Fruit fly (Drosophila melanogaster) whole organism, pupa: ENCODE measurements around the gene TbCMF46.
A peak's percentile ranks its signal among the peaks of the same experiment; 100 is the strongest.

Experiments
- CG10348 ChIP-seq: fragments of 200-800 bp; sonication (Bioruptor generic); IDR thresholded peaks from 2 replicates; pipeline ENCODE4 v1.3.6; 2022; ENCODE audit warnings: missing biosample characterization, missing genetic modification characterization
- CG12605 ChIP-seq: fragments of 200-800 bp; sonication (Bioruptor generic); IDR thresholded peaks from 2 replicates; pipeline ENCODE4 v1.3.6; 2022; ENCODE audit warnings: missing biosample characterization, missing genetic modification characterization
- CG13204 ChIP-seq: fragments of 200-800 bp; sonication (Bioruptor generic); optimal IDR thresholded peaks from 2 replicates; lab custom pipeline; 2018; ENCODE audit warnings: missing biosample characterization, mild to moderate bottlenecking, missing genetic modification characterization, moderate library complexity
- CG14655 ChIP-seq: fragments of 200-800 bp; sonication (Bioruptor generic); optimal IDR thresholded peaks from 3 replicates; lab custom pipeline; 2017; ENCODE audit warnings: mild to moderate bottlenecking, missing biosample characterization, missing genetic modification reagents, missing genetic modification characterization
- CG15710 ChIP-seq: fragments of 200-800 bp; sonication (Bioruptor generic); optimal IDR thresholded peaks from 2 replicates; lab custom pipeline; 2018; ENCODE audit warnings: missing biosample characterization, mild to moderate bottlenecking, missing genetic modification characterization, moderate library complexity
- CG17806 ChIP-seq: fragments of 200-800 bp; sonication (Bioruptor generic); optimal IDR thresholded peaks from 2 replicates; lab custom pipeline; 2018; ENCODE audit warnings: missing biosample characterization, mild to moderate bottlenecking, missing genetic modification characterization, moderate library complexity
- CG32121 ChIP-seq: fragments of 200-800 bp; sonication (Bioruptor generic); IDR thresholded peaks from 2 replicates; pipeline ENCODE4 v1.3.6; 2022; ENCODE audit warnings: missing biosample characterization, missing genetic modification characterization
- CG34367 ChIP-seq: fragments of 200-800 bp; sonication (Bioruptor generic); optimal IDR thresholded peaks from 2 replicates; lab custom pipeline; 2018; ENCODE audit warnings: missing biosample characterization, mild to moderate bottlenecking, missing genetic modification characterization
- CG4496 ChIP-seq: fragments of 200-800 bp; sonication (Bioruptor generic); IDR thresholded peaks from 3 replicates; pipeline ENCODE4 v1.3.6; 2022; ENCODE audit warnings: missing biosample characterization, missing genetic modification characterization
- CG8159 ChIP-seq: fragments of 200-800 bp; sonication (Bioruptor generic); optimal IDR thresholded peaks from 3 replicates; lab custom pipeline; 2018; ENCODE audit warnings: missing biosample characterization, mild to moderate bottlenecking, missing genetic modification characterization, moderate library complexity
- CG8301 ChIP-seq: fragments of 200-800 bp; sonication (Bioruptor generic); optimal IDR thresholded peaks from 2 replicates; lab custom pipeline; 2018; ENCODE audit warnings: missing biosample characterization, mild to moderate bottlenecking, missing genetic modification characterization
- CG9948 ChIP-seq: fragments of 200-800 bp; sonication (Bioruptor generic); optimal IDR thresholded peaks from 2 replicates; lab custom pipeline; 2018; ENCODE audit warnings: missing biosample characterization, mild to moderate bottlenecking, missing genetic modification characterization, moderate library complexity
- D1 ChIP-seq: fragments of 200-800 bp; sonication (Bioruptor generic); optimal IDR thresholded peaks from 2 replicates; lab custom pipeline; 2018; ENCODE audit warnings: missing biosample characterization, mild to moderate bottlenecking, missing genetic modification characterization, moderate library complexity
- EcR ChIP-seq: fragments of 200-800 bp; sonication (Bioruptor generic); optimal IDR thresholded peaks from 3 replicates; lab custom pipeline; 2019; ENCODE audit warnings: missing biosample characterization, missing genetic modification characterization, mild to moderate bottlenecking, moderate library complexity, missing genetic modification reagents
- Ets98B ChIP-seq: fragments of 200-800 bp; sonication (Bioruptor generic); IDR thresholded peaks from 2 replicates; pipeline ENCODE4 v1.3.6; 2022; ENCODE audit warnings: missing biosample characterization, missing genetic modification characterization
- Pif1A ChIP-seq: fragments of 200-800 bp; sonication (Bioruptor generic); optimal IDR thresholded peaks from 3 replicates; lab custom pipeline; 2016; ENCODE audit warnings: missing biosample characterization, missing genetic modification characterization
- Pif1B ChIP-seq: fragments of 200-800 bp; sonication (Bioruptor generic); optimal IDR thresholded peaks from 3 replicates; lab custom pipeline; 2016; ENCODE audit warnings: missing biosample characterization, missing genetic modification characterization
- Snoo ChIP-seq: fragments of 200-800 bp; sonication (Bioruptor generic); optimal IDR thresholded peaks from 3 replicates; lab custom pipeline; 2017; ENCODE audit warnings: missing biosample characterization, mild to moderate bottlenecking, missing genetic modification characterization, inconsistent platforms
- fd96Ca ChIP-seq: fragments of 200-800 bp; sonication (Bioruptor generic); IDR thresholded peaks from 3 replicates; pipeline ENCODE4 v1.3.6; 2022; ENCODE audit warnings: missing biosample characterization, missing genetic modification characterization
- gl ChIP-seq: fragments of 200-800 bp; sonication (Bioruptor generic); optimal IDR thresholded peaks from 2 replicates; lab custom pipeline; 2018; ENCODE audit warnings: missing biosample characterization, mild to moderate bottlenecking, missing genetic modification characterization
- rn ChIP-seq: fragments of 200-800 bp; sonication (Bioruptor generic); IDR thresholded peaks from 2 replicates; pipeline ENCODE4 v1.3.6; 2022; ENCODE audit warnings: missing biosample characterization, missing genetic modification characterization

Gene TbCMF46

DNA sequence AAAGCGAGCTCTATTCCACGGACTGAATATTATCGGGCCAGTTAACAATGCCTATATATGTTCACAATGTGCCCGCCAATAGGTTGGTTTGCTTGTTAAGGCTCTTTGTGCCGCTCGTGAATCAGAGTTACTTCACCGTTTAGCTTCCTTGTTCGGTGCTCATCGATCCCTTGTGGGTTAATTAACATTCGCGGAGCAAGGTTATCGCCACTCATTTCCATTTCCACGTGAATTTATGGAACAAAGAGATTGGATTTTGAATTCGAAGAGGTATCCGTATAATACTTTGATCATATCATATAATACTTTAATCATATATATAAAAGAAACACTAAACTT lies 23.8 kb upstream of the TbCMF46 start:
- no peak for TF ChIP-seq D1 (tag; lab: Kevin White, UChicago)
- no peak for TF ChIP-seq CG9948
- no peak for TF ChIP-seq gl (tag; lab: Kevin White, UChicago)
- no peak for TF ChIP-seq CG8159 (tag; lab: Kevin White, UChicago)
- TF ChIP-seq fd96Ca (GFP tag; lab: Robert Waterston, UW): no peak
- no peak for TF ChIP-seq CG32121 (GFP tag; lab: Robert Waterston, UW)
- no peak for TF ChIP-seq CG8301 (tag; lab: Kevin White, UChicago)
- TF ChIP-seq, all 21 proteins: peak for 0

dm6 chr2L:9947738-9948519 lies 23.3 kb upstream of the TbCMF46 start:
- TF ChIP-seq CG14655 (GFP tag; lab: Kevin White, UChicago): peak; percentile 54
- TF ChIP-seq fd96Ca (GFP tag; lab: Robert Waterston, UW): no peak
- TF ChIP-seq Ets98B (GFP tag; lab: Robert Waterston, UW): no peak
- peak; percentile 32 for TF ChIP-seq CG15710
- TF ChIP-seq Pif1A (GFP tag; lab: Kevin White, UChicago): no peak
- no peak for TF ChIP-seq Pif1B (GFP tag; lab: Kevin White, UChicago)
- TF ChIP-seq CG32121 (GFP tag; lab: Robert Waterston, UW): no peak
- TF ChIP-seq CG13204 (GFP tag; lab: Kevin White, UChicago): peak; percentile 78
- TF ChIP-seq CG4496 (GFP tag; lab: Robert Waterston, UW): 0 out of 3 replicates have a peak, but pooled peaks have one; percentile 32
- peak; percentile 73 for TF ChIP-seq EcR (GFP tag; lab: Kevin White, UChicago)
- peak; percentile 26 for TF ChIP-seq CG8159 (tag; lab: Kevin White, UChicago)

dm6 chr2L:9947265-9947664 lies 22.6 kb upstream of the TbCMF46 start, which contains the start of gene CG5853:
CG5853 (minus strand) TSS chr2L:9947648.
- TF ChIP-seq gl (tag; lab: Kevin White, UChicago) (no peak), CG9948 (no peak), CG12605 (GFP tag; lab: Robert Waterston, UW) (0 out of 2 replicates have a peak, but pooled peaks have one; percentile 22), CG32121 (GFP tag; lab: Robert Waterston, UW) (0 out of 2 replicates have a peak, but pooled peaks have one; percentile 44), CG17806 (tag; lab: Kevin White, UChicago) (no peak), Pif1A (GFP tag; lab: Kevin White, UChicago) (peak; percentile 51), CG8301 (tag; lab: Kevin White, UChicago) (no peak), fd96Ca (GFP tag; lab: Robert Waterston, UW) (peak; percentile 70), EcR (GFP tag; lab: Kevin White, UChicago) (peak; percentile 68), CG15710 (no peak), D1 (tag; lab: Kevin White, UChicago) (no peak), CG4496 (GFP tag; lab: Robert Waterston, UW) (peak; percentile 69; the same call in 2 of the 3 replicates), Ets98B (GFP tag; lab: Robert Waterston, UW) (peak; percentile 67), Pif1B (GFP tag; lab: Kevin White, UChicago) (peak; percentile 45), CG10348 (GFP tag; lab: Robert Waterston, UW) (no peak), CG13204 (GFP tag; lab: Kevin White, UChicago) (peak; percentile 95)

dm6 chr2L:9946051-9946450 lies 21.4 kb upstream of the TbCMF46 start:
- TF ChIP-seq fd96Ca (GFP tag; lab: Robert Waterston, UW): no peak
- 0 out of 3 replicates have a peak, but pooled peaks have one; percentile 25 for TF ChIP-seq CG4496 (GFP tag; lab: Robert Waterston, UW)
- no peak for TF ChIP-seq CG10348 (GFP tag; lab: Robert Waterston, UW)
- TF ChIP-seq, all 21 proteins: peak for 1

- TF ChIP-seq CG4496 (GFP tag; lab: Robert Waterston, UW): 0 out of 3 replicates have a peak, but pooled peaks have one; percentile 12
- peak; percentile 71 for TF ChIP-seq gl (tag; lab: Kevin White, UChicago)
- peak; percentile 11 for TF ChIP-seq Pif1B (GFP tag; lab: Kevin White, UChicago)
- TF ChIP-seq Pif1A (GFP tag; lab: Kevin White, UChicago): no peak
- TF ChIP-seq CG32121 (GFP tag; lab: Robert Waterston, UW): peak; percentile 21; the same call in 1 of the 2 replicates
- no peak for TF ChIP-seq CG10348 (GFP tag; lab: Robert Waterston, UW)
- TF ChIP-seq, all 21 proteins: peak for 4
Measured at dm6 chr2L:9945086-9945485, 20.4 kb upstream of the TbCMF46 start.

DNA sequence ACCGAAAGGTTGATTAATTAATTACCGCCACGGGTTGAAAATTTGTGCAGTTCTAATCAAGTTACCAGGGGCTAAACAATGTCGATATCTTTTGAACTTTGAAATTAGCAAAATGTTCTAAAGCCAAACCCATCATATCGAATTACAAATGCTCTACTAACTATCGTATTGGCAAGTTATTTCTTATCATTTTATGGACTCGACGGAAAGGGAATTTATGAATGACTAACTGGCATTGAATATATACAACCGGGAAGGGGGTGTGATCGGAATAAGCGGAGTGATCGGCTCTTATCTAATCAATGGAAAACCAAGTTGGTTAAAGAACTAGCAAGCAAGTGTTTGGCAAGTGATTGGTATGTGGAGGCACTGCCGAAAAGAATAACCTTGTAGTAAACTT lies 18.9 kb upstream of the TbCMF46 start:
- no peak for TF ChIP-seq CG32121 (GFP tag; lab: Robert Waterston, UW)
- no peak for TF ChIP-seq CG10348 (GFP tag; lab: Robert Waterston, UW)
- TF ChIP-seq CG8301 (tag; lab: Kevin White, UChicago): no peak
- no peak for TF ChIP-seq CG8159 (tag; lab: Kevin White, UChicago)
- no peak for TF ChIP-seq CG13204 (GFP tag; lab: Kevin White, UChicago)
- TF ChIP-seq CG9948: no peak

- TF ChIP-seq Snoo (tag; lab: Kevin White, UChicago) (peak; percentile 16), rn (no peak), Ets98B (GFP tag; lab: Robert Waterston, UW) (peak; percentile 39; the same call in 1 of the 2 replicates), gl (tag; lab: Kevin White, UChicago) (no peak), CG15710 (peak; percentile 4), CG34367 (tag; lab: Kevin White, UChicago) (peak; percentile 5), CG4496 (GFP tag; lab: Robert Waterston, UW) (0 out of 3 replicates have a peak, but pooled peaks have one; percentile 39), CG14655 (GFP tag; lab: Kevin White, UChicago) (no peak), CG8159 (tag; lab: Kevin White, UChicago) (no peak), fd96Ca (GFP tag; lab: Robert Waterston, UW) (peak; percentile 44; the same call in 1 of the 3 replicates)
Measured at dm6 chr2L:9938631-9939256, 14.1 kb upstream of the TbCMF46 start, which contains the start of the genes Datp and CG4619. Datp (minus strand) TSS chr2L:9938790. CG4619 (plus strand) TSS chr2L:9938863.
